ENCODE assay signal across 3 fruit fly cellular contexts in the genomic region with DNA sequence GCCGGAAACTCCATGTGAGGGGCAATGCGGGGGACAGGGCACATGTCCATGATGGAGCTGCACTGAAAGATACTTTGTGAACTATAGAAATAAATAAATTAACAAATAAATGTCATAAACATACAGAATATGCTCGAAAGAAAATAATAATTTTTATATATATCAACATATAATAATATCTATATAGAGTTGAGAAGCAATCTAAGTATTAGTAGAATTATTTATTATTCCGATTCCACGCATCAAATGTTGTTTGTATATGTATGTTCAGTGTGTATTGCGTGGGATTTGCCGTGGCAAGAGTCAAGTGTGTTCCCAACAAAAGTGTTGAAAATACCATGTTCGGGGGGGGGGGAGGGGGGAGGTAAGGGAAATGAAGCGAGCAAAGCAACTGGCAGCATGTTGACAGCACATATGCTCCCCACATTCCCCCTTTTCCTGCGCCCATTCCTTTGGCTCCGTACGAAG.
A peak's percentile ranks its signal among the peaks of the same experiment; 100 is the strongest.
TF ChIP-seq lines count a peak whose summit lies in the region.

No protein-coding gene starts in this region.

TF ChIP-seq in whole organism, embryonic, 481 proteins besides CTCF, POLR2A, EP300 and RAD21 (continued from another document and continues in another):
- TF ChIP-seq CG15514 (GFP tag; optimal IDR thresholded peaks at IDR 0.05; lab: Kevin White, UChicago) (no peak), CG2678 (tag; optimal IDR thresholded peaks at IDR 0.05; lab: Kevin White, UChicago) (peak; percentile 45), pho (GFP tag; optimal IDR thresholded peaks at IDR 0.05; lab: Kevin White, UChicago) (no peak), Aef1 (GFP tag; IDR thresholded peaks at IDR 0.05; lab: Robert Waterston, UW) (no peak), croc (GFP tag; conservative IDR thresholded peaks at IDR 0.05; lab: Robert Waterston, UW) (peak; percentile 15; the same call in 1 of the 3 replicates), CG31441 (GFP tag; IDR thresholded peaks at IDR 0.05; lab: Robert Waterston, UW) (peak; percentile 71), CG3407 (GFP tag; optimal IDR thresholded peaks at IDR 0.05; lab: Kevin White, UChicago) (no peak), CG8388 (GFP tag; optimal IDR thresholded peaks at IDR 0.05; lab: Kevin White, UChicago) (peak; percentile 42), CoRest (tag; optimal IDR thresholded peaks at IDR 0.05; lab: Kevin White, UChicago) (peak; percentile 24), Sox100B (GFP tag; optimal IDR thresholded peaks at IDR 0.05; lab: Kevin White, UChicago) (peak; percentile 22), Oli (tag; optimal IDR thresholded peaks at IDR 0.05; lab: Kevin White, UChicago) (peak; percentile 32), oc (tag; optimal IDR thresholded peaks at IDR 0.05; lab: Kevin White, UChicago) (peak; percentile 63), Eip74EF (GFP tag; optimal IDR thresholded peaks at IDR 0.05; lab: Kevin White, UChicago) (peak in 1 of 2 experiments; percentile 48), cad (GFP tag; optimal IDR thresholded peaks at IDR 0.05; lab: Kevin White, UChicago) (no peak), CG17328 (GFP tag; IDR thresholded peaks at IDR 0.05; lab: Robert Waterston, UW) (no peak), Sry-β (GFP tag; optimal IDR thresholded peaks at IDR 0.05; lab: Kevin White, UChicago) (no peak), lmd (GFP tag; IDR thresholded peaks at IDR 0.05; lab: Robert Waterston, UW) (no peak), corto (GFP tag; optimal IDR thresholded peaks at IDR 0.05; lab: Kevin White, UChicago) (no peak), kah (GFP tag; optimal IDR thresholded peaks at IDR 0.05; lab: Kevin White, UChicago) (no peak), Stat92E (GFP tag; optimal IDR thresholded peaks at IDR 0.05; lab: Kevin White, UChicago) (no peak), nerfin-2 (GFP tag; IDR thresholded peaks at IDR 0.05; lab: Robert Waterston, UW; ENCODE audit: partially characterized antibody) (no peak), Nf-YB (GFP tag; optimal IDR thresholded peaks at IDR 0.05; lab: Kevin White, UChicago) (peak; percentile 1), chn (GFP tag; optimal IDR thresholded peaks at IDR 0.05; lab: Kevin White, UChicago) (no peak), cwo (GFP tag; optimal IDR thresholded peaks at IDR 0.05; lab: Kevin White, UChicago) (no peak), CG10979 (tag; optimal IDR thresholded peaks at IDR 0.05; lab: Kevin White, UChicago) (peak; percentile 46), Nf-YC (tag; optimal IDR thresholded peaks at IDR 0.05; lab: Kevin White, UChicago) (no peak), HHEX (GFP tag; optimal IDR thresholded peaks at IDR 0.05; lab: Kevin White, UChicago) (peak; percentile 11), YL-1 (GFP tag; optimal IDR thresholded peaks at IDR 0.05; lab: Kevin White, UChicago) (no peak), sens (GFP tag; lab: Kevin White, UChicago) (peak; percentile 69), dmrt99B (tag; optimal IDR thresholded peaks at IDR 0.05; lab: Kevin White, UChicago) (peak; percentile 59), CG1529 (GFP tag; optimal IDR thresholded peaks at IDR 0.05; lab: Kevin White, UChicago) (peak; percentile 43), nau (GFP tag; optimal IDR thresholded peaks at IDR 0.05; lab: Kevin White, UChicago) (peak; percentile 19), stwl (tag; optimal IDR thresholded peaks at IDR 0.05; lab: Kevin White, UChicago) (no peak), crol (GFP tag; IDR thresholded peaks at IDR 0.05; lab: Robert Waterston, UW) (peak; percentile 95), CG17612 (GFP tag; IDR thresholded peaks at IDR 0.05; lab: Robert Waterston, UW) (no peak), CG8290 (GFP tag; optimal IDR thresholded peaks at IDR 0.05; lab: Kevin White, UChicago) (no peak), CG8290 (tag; optimal IDR thresholded peaks at IDR 0.05; lab: Kevin White, UChicago) (no peak), CG42726 (GFP tag; IDR thresholded peaks at IDR 0.05; lab: Robert Waterston, UW; ENCODE audit: partially characterized antibody) (no peak), CG17385 (GFP tag; optimal IDR thresholded peaks at IDR 0.05; lab: Kevin White, UChicago) (peak; percentile 4), zen2 (GFP tag; IDR thresholded peaks at IDR 0.05; lab: Robert Waterston, UW; ENCODE audit: partially characterized antibody) (no peak), sens-2 (GFP tag; IDR thresholded peaks at IDR 0.05; lab: Robert Waterston, UW) (no peak), lola (GFP tag; optimal IDR thresholded peaks at IDR 0.05; lab: Kevin White, UChicago) (peak in 1 of 3 experiments; percentile 61)

TF ChIP-seq in whole organism, prepupa, 60 proteins besides CTCF, POLR2A, EP300 and RAD21 (continued from another document):
- no peak for TF ChIP-seq esn (GFP tag; optimal IDR thresholded peaks at IDR 0.05; lab: Kevin White, UChicago)
- no peak for TF ChIP-seq spab (GFP tag; optimal IDR thresholded peaks at IDR 0.05; lab: Kevin White, UChicago)
- TF ChIP-seq Sox102F (GFP tag; optimal IDR thresholded peaks at IDR 0.05; lab: Kevin White, UChicago): peak; percentile 24
- TF ChIP-seq Sox15 (GFP tag; optimal IDR thresholded peaks at IDR 0.05; lab: Kevin White, UChicago): no peak
- TF ChIP-seq Met (GFP tag; optimal IDR thresholded peaks at IDR 0.05; lab: Kevin White, UChicago): peak; percentile 12
- no peak for TF ChIP-seq topi (GFP tag; optimal IDR thresholded peaks at IDR 0.05; lab: Kevin White, UChicago)
- peak; percentile 12 for TF ChIP-seq pdm3 (GFP tag; optimal IDR thresholded peaks at IDR 0.05; lab: Kevin White, UChicago)
- peak; percentile 30 for TF ChIP-seq CG34406 (GFP tag; optimal IDR thresholded peaks at IDR 0.05; lab: Kevin White, UChicago)
- TF ChIP-seq Eip78C (GFP tag; lab: Kevin White, UChicago): peak; percentile 68
- no peak for TF ChIP-seq cyc (GFP tag; optimal IDR thresholded peaks at IDR 0.05; lab: Kevin White, UChicago)
- TF ChIP-seq vri (GFP tag; optimal IDR thresholded peaks at IDR 0.05; lab: Kevin White, UChicago): no peak
- TF ChIP-seq Hr39 (GFP tag; optimal IDR thresholded peaks at IDR 0.05; lab: Kevin White, UChicago): no peak
- peak; percentile 58 for TF ChIP-seq Ets96B (tag; optimal IDR thresholded peaks at IDR 0.05; lab: Kevin White, UChicago)
- no peak for TF ChIP-seq CG9139 (GFP tag; optimal IDR thresholded peaks at IDR 0.05; lab: Kevin White, UChicago)
- TF ChIP-seq CG1621 (tag; optimal IDR thresholded peaks at IDR 0.05; lab: Kevin White, UChicago): no peak
- peak; percentile 33 for TF ChIP-seq CG6808 (GFP tag; optimal IDR thresholded peaks at IDR 0.05; lab: Kevin White, UChicago)
- TF ChIP-seq CG11762 (GFP tag; optimal IDR thresholded peaks at IDR 0.05; lab: Kevin White, UChicago; ENCODE audit: insufficient read depth): no peak
- peak; percentile 38; the same call in 1 of the 3 replicates for TF ChIP-seq eg (GFP tag; IDR thresholded peaks at IDR 0.05; lab: Robert Waterston, UW)
- no peak for TF ChIP-seq Eip93F (GFP tag; optimal IDR thresholded peaks at IDR 0.05; lab: Kevin White, UChicago)
- TF ChIP-seq Smox (GFP tag; optimal IDR thresholded peaks at IDR 0.05; lab: Kevin White, UChicago): no peak
- peak; percentile 31 for TF ChIP-seq CG6792 (GFP tag; optimal IDR thresholded peaks at IDR 0.05; lab: Kevin White, UChicago)
- peak; percentile 50 for TF ChIP-seq OdsH (GFP tag; optimal IDR thresholded peaks at IDR 0.05; lab: Kevin White, UChicago)
- TF ChIP-seq CG8632 (GFP tag; optimal IDR thresholded peaks at IDR 0.05; lab: Kevin White, UChicago): peak; percentile 18
- TF ChIP-seq Eip75B (GFP tag; optimal IDR thresholded peaks at IDR 0.05; lab: Kevin White, UChicago): no peak
- TF ChIP-seq CG11294 (GFP tag; IDR thresholded peaks at IDR 0.05; lab: Robert Waterston, UW): no peak
- no peak for TF ChIP-seq dac (GFP tag; optimal IDR thresholded peaks at IDR 0.05; lab: Kevin White, UChicago)
- TF ChIP-seq svp (GFP tag; lab: Kevin White, UChicago): peak; percentile 50
- no peak for TF ChIP-seq Hr38 (GFP tag; optimal IDR thresholded peaks at IDR 0.05; lab: Kevin White, UChicago)
- TF ChIP-seq CG3032 (tag; optimal IDR thresholded peaks at IDR 0.05; lab: Kevin White, UChicago): peak; percentile 41
- TF ChIP-seq CG6854 (GFP tag; optimal IDR thresholded peaks at IDR 0.05; lab: Kevin White, UChicago): no peak
- peak; percentile 11 for TF ChIP-seq Hr4 (GFP tag; optimal IDR thresholded peaks at IDR 0.05; lab: Kevin White, UChicago)
- no peak for TF ChIP-seq Gug (GFP tag; IDR thresholded peaks at IDR 0.05; lab: Robert Waterston, UW)
- no peak for TF ChIP-seq CG6276 (GFP tag; optimal IDR thresholded peaks at IDR 0.05; lab: Kevin White, UChicago)
- TF ChIP-seq Sox14 (GFP tag; optimal IDR thresholded peaks at IDR 0.05; lab: Kevin White, UChicago): no peak
- 0 out of 3 replicates have a peak, but pooled peaks have one; percentile 8 for TF ChIP-seq CG6163 (GFP tag; IDR thresholded peaks at IDR 0.05; lab: Robert Waterston, UW)
- TF ChIP-seq dsx (GFP tag; optimal IDR thresholded peaks at IDR 0.05; lab: Kevin White, UChicago; ENCODE audit: poor library complexity, severe bottlenecking): peak; percentile 59
- TF ChIP-seq Lpt (GFP tag; optimal IDR thresholded peaks at IDR 0.05; lab: Kevin White, UChicago): peak; percentile 4
- peak; percentile 13 for TF ChIP-seq CG7368 (GFP tag; optimal IDR thresholded peaks at IDR 0.05; lab: Kevin White, UChicago)

TF ChIP-seq in whole organism, wandering third instar larva, 38 proteins besides CTCF, POLR2A, EP300 and RAD21 (continued from another document):
- no peak for TF ChIP-seq CG9705 (GFP tag; optimal IDR thresholded peaks at IDR 0.05; lab: Kevin White, UChicago)
- no peak for TF ChIP-seq CG32264 (GFP tag; optimal IDR thresholded peaks at IDR 0.05; lab: Kevin White, UChicago)
- TF ChIP-seq sage (GFP tag; optimal IDR thresholded peaks at IDR 0.05; lab: Kevin White, UChicago): no peak
- TF ChIP-seq pan (optimal IDR thresholded peaks at IDR 0.05; lab: Kevin White, UChicago): no peak
- no peak for TF ChIP-seq Vsx2 (GFP tag; optimal IDR thresholded peaks at IDR 0.05; lab: Kevin White, UChicago; ENCODE audit: partially characterized antibody)
- no peak for TF ChIP-seq jim (GFP tag; optimal IDR thresholded peaks at IDR 0.05; lab: Kevin White, UChicago)
- TF ChIP-seq dmrt93B (GFP tag; optimal IDR thresholded peaks at IDR 0.05; lab: Kevin White, UChicago): no peak
- peak; percentile 27 for TF ChIP-seq Sp1 (GFP tag; optimal IDR thresholded peaks at IDR 0.05; lab: Kevin White, UChicago)
TF ChIP-seq in whole organism, wandering third instar larva: peak in this region for 8.
